Fruit fly (Drosophila melanogaster) whole organism, adult: ENCODE data around the gene Npc2f.

ENCODE experiments used
- CG11617 ChIP-seq: fragments of 200-800 bp; sonication (Bioruptor generic); optimal IDR thresholded peaks from 2 replicates; lab custom pipeline; 2017; ENCODE audit warnings: mild to moderate bottlenecking, missing biosample characterization, missing genetic modification reagents, missing genetic modification characterization
- CG12768 ChIP-seq: fragments of 200-800 bp; sonication (Bioruptor generic); optimal IDR thresholded peaks from 2 replicates; lab custom pipeline; 2017; ENCODE audit warnings: missing biosample characterization, missing genetic modification characterization, mild to moderate bottlenecking, moderate library complexity, missing genetic modification reagents
- CG14711 ChIP-seq: fragments of 200-800 bp; sonication (Bioruptor generic); optimal IDR thresholded peaks from 2 replicates; lab custom pipeline; 2018; ENCODE audit warnings: missing biosample characterization, mild to moderate bottlenecking, missing genetic modification characterization, moderate library complexity
- CG1620 ChIP-seq: fragments of 200-800 bp; sonication (Bioruptor generic); optimal IDR thresholded peaks from 2 replicates; lab custom pipeline; 2016; ENCODE audit warnings: missing biosample characterization, missing genetic modification characterization
- CG33017 ChIP-seq: fragments of 200-800 bp; sonication (Bioruptor generic); optimal IDR thresholded peaks from 2 replicates; lab custom pipeline; 2018; ENCODE audit warnings: missing biosample characterization, mild to moderate bottlenecking, missing genetic modification characterization, moderate library complexity
- CG5204 ChIP-seq: fragments of 200-800 bp; sonication (Bioruptor generic); optimal IDR thresholded peaks from 2 replicates; lab custom pipeline; 2016; ENCODE audit warnings: missing biosample characterization, missing genetic modification characterization
- CG7045 ChIP-seq: fragments of 200-800 bp; sonication (Bioruptor generic); optimal IDR thresholded peaks from 2 replicates; lab custom pipeline; 2017; ENCODE audit warnings: missing biosample characterization, mild to moderate bottlenecking, missing genetic modification characterization
- CG7101 ChIP-seq: fragments of 200-800 bp; sonication (Bioruptor generic); optimal IDR thresholded peaks from 2 replicates; lab custom pipeline; 2018; ENCODE audit warnings: missing biosample characterization, mild to moderate bottlenecking, missing genetic modification characterization, moderate library complexity
- Clk ChIP-seq: fragments of 200-800 bp; sonication (Bioruptor generic); optimal IDR thresholded peaks from 2 replicates; lab custom pipeline; 2017; ENCODE audit warnings: missing biosample characterization, missing genetic modification characterization
- Crg-1 ChIP-seq: fragments of 200-800 bp; sonication (Bioruptor generic); optimal IDR thresholded peaks from 2 replicates; lab custom pipeline; 2016; ENCODE audit warnings: missing biosample characterization, missing genetic modification characterization
- Hr96 ChIP-seq: fragments of 200-800 bp; sonication (Bioruptor generic); optimal IDR thresholded peaks from 2 replicates; lab custom pipeline; 2016; ENCODE audit warnings: missing biosample characterization, missing genetic modification characterization
- Mnt ChIP-seq: fragments of 200-800 bp; sonication (Bioruptor generic); optimal IDR thresholded peaks from 2 replicates; lab custom pipeline; 2016; ENCODE audit warnings: missing biosample characterization, mild to moderate bottlenecking, missing genetic modification characterization
- bab1 ChIP-seq: fragments of 200-800 bp; sonication (Bioruptor generic); optimal IDR thresholded peaks from 3 replicates; lab custom pipeline; 2019; ENCODE audit warnings: missing biosample characterization, mild to moderate bottlenecking, missing genetic modification characterization, moderate library complexity
- cic ChIP-seq: fragments of 200-800 bp; sonication (Bioruptor generic); optimal IDR thresholded peaks from 2 replicates; lab custom pipeline; 2017; ENCODE audit warnings: missing biosample characterization, mild to moderate bottlenecking, missing genetic modification characterization, moderate library complexity
- cnc ChIP-seq, 2 experiments: fragments of >200 bp; optimal IDR thresholded peaks; 2 replicates each; lab custom pipeline; 2017
- kay ChIP-seq: fragments of 200-800 bp; sonication (Bioruptor generic); peaks from one replicate; lab custom pipeline; 2016; ENCODE audit warnings: missing biosample characterization, missing genetic modification characterization, borderline replicate concordance
- ovo ChIP-seq: fragments of 200-800 bp; sonication (Bioruptor generic); optimal IDR thresholded peaks from 2 replicates; lab custom pipeline; 2016; ENCODE audit warnings: missing biosample characterization, missing genetic modification characterization
- pad ChIP-seq: fragments of 200-800 bp; sonication (Bioruptor generic); optimal IDR thresholded peaks from 3 replicates; lab custom pipeline; 2017; ENCODE audit warnings: missing biosample characterization, missing genetic modification characterization, mild to moderate bottlenecking, moderate library complexity, missing genetic modification reagents
- tj ChIP-seq: fragments of 200-800 bp; sonication (Bioruptor generic); optimal IDR thresholded peaks from 3 replicates; lab custom pipeline; 2017; ENCODE audit warnings: missing biosample characterization, mild to moderate bottlenecking, missing genetic modification characterization, moderate library complexity
- toe ChIP-seq: fragments of 200-800 bp; sonication (Bioruptor generic); optimal IDR thresholded peaks from 2 replicates; lab custom pipeline; 2016; ENCODE audit warnings: missing biosample characterization, missing genetic modification characterization

The Npc2f gene

DNA sequence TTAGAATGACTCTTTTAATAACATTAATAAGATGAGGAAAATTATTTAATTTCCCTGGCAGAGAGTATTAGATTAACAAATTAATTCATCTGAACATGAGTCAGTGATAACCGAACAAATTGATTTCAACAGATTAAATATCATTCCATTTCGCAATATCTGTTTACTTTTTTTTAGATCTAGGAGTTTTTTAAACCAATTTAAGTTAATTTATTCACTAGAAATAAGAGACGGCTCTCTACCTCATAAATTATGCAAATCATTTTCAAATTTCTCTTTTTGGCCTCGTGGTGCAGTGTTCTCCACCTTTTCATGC is 24.7 kb upstream of the Npc2f start, which contains the start of gene Root:
TSS of gene Root (plus strand) at position 217 of the 316 bp plus-strand sequence.
- no peak for TF ChIP-seq CG33017 (tag; lab: Kevin White, UChicago)
- no peak for TF ChIP-seq CG11617 (GFP tag; lab: Kevin White, UChicago)
- no peak for TF ChIP-seq tj (GFP tag; lab: Kevin White, UChicago)
- TF ChIP-seq CG14711 (tag; lab: Kevin White, UChicago) = no peak
- no peak for TF ChIP-seq CG7045
- no peak for TF ChIP-seq kay
- no peak for TF ChIP-seq CG5204 (GFP tag; lab: Kevin White, UChicago)
- TF ChIP-seq pad = no peak
- TF ChIP-seq toe (GFP tag; lab: Kevin White, UChicago) = no peak
- TF ChIP-seq Mnt (GFP tag; lab: Kevin White, UChicago) = no peak
- TF ChIP-seq CG7101 (tag; lab: Kevin White, UChicago) = no peak
- no peak for TF ChIP-seq ovo (GFP tag; lab: Kevin White, UChicago)
- TF ChIP-seq CG12768 (GFP tag; lab: Kevin White, UChicago) = no peak
- TF ChIP-seq bab1 = no peak
- no peak for TF ChIP-seq Hr96 (GFP tag; lab: Kevin White, UChicago)
- TF ChIP-seq cnc (optimal IDR thresholded peaks at IDR 0.05; lab: Kevin White, UChicago) = no peak
- no peak for TF ChIP-seq cic (GFP tag; lab: Kevin White, UChicago)

- TF ChIP-seq Hr96 (GFP tag; lab: Kevin White, UChicago) (peak; percentile 27), CG7101 (tag; lab: Kevin White, UChicago) (peak; percentile 18), cic (GFP tag; lab: Kevin White, UChicago) (peak; percentile 14), Mnt (GFP tag; lab: Kevin White, UChicago) (no peak), Clk (GFP tag; lab: Kevin White, UChicago) (no peak), CG5204 (GFP tag; lab: Kevin White, UChicago) (peak; percentile 13), kay (no peak), toe (GFP tag; lab: Kevin White, UChicago) (no peak), CG7045 (no peak), CG11617 (GFP tag; lab: Kevin White, UChicago) (peak; percentile 10)
Observed at dm6 chr3R:24116180-24116579, 21.5 kb upstream of the Npc2f start, which contains the start of gene CG13607. Gene CG13607, minus strand, starts transcription at chr3R:24116322.

DNA sequence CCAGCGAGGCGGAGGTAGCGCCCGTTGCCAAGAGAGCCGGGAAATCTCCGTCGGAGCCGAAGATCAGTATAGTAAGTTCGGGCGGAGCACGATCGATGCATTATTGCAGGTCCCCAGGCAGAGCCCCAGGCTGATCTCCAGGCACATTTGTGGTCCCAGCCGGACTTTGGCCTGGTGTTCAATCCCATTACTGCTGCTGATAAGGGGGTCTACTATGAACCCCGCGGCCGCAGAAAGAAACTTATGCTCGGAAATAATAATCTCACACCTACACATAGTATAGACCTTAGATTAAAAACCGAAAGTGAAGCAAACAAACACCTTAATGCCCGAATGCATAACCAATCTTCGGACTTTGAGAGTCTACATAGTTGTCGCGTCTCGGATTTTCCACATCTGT is 20.7 kb upstream of the Npc2f start:
- TF ChIP-seq CG12768 (GFP tag; lab: Kevin White, UChicago) (no peak), Crg-1 (no peak), Mnt (GFP tag; lab: Kevin White, UChicago) (no peak), CG5204 (GFP tag; lab: Kevin White, UChicago) (no peak), cnc (optimal IDR thresholded peaks at IDR 0.05; lab: Kevin White, UChicago) (no peak), pad (no peak), CG1620 (GFP tag; lab: Kevin White, UChicago) (no peak), CG14711 (tag; lab: Kevin White, UChicago) (no peak), Hr96 (GFP tag; lab: Kevin White, UChicago) (no peak), CG11617 (GFP tag; lab: Kevin White, UChicago) (no peak), tj (GFP tag; lab: Kevin White, UChicago) (no peak), ovo (GFP tag; lab: Kevin White, UChicago) (no peak), toe (GFP tag; lab: Kevin White, UChicago) (no peak), CG33017 (tag; lab: Kevin White, UChicago) (no peak), bab1 (no peak)

DNA sequence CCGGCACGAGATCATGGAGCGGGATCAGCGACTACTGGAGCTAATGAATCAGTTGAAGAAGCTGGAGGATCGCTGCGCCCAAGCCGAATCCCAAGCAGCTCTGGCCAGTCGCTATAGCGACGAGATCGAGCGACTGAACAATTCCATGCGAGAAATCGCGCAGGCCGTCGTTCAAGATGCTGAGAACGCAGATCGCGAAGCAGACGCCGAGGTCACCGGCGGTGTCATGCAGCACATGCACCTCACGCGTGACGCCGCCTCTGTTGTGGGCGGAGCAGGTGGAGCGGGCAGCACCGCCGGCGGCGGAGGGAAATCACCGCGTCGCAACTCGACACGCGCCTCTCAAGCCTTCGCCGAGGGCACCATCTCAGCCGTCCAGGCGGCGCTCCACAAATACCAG is 16.0 kb upstream of the Npc2f start:
- no peak for TF ChIP-seq CG5204 (GFP tag; lab: Kevin White, UChicago)
- TF ChIP-seq bab1 = no peak
- no peak for TF ChIP-seq CG7045
- no peak for TF ChIP-seq cnc (optimal IDR thresholded peaks at IDR 0.05; lab: Kevin White, UChicago)
- no peak for TF ChIP-seq Mnt (GFP tag; lab: Kevin White, UChicago)
- no peak for TF ChIP-seq kay
- no peak for TF ChIP-seq Hr96 (GFP tag; lab: Kevin White, UChicago)
- no peak for TF ChIP-seq CG33017 (tag; lab: Kevin White, UChicago)
- TF ChIP-seq CG12768 (GFP tag; lab: Kevin White, UChicago) = no peak
- no peak for TF ChIP-seq Crg-1
- TF ChIP-seq toe (GFP tag; lab: Kevin White, UChicago) = no peak
- no peak for TF ChIP-seq CG11617 (GFP tag; lab: Kevin White, UChicago)
- no peak for TF ChIP-seq cic (GFP tag; lab: Kevin White, UChicago)
- TF ChIP-seq ovo (GFP tag; lab: Kevin White, UChicago) = no peak
- no peak for TF ChIP-seq CG1620 (GFP tag; lab: Kevin White, UChicago)
- no peak for TF ChIP-seq CG14711 (tag; lab: Kevin White, UChicago)
- no peak for TF ChIP-seq Clk (GFP tag; lab: Kevin White, UChicago)
- no peak for TF ChIP-seq tj (GFP tag; lab: Kevin White, UChicago)
- no peak for TF ChIP-seq pad

dm6 chr3R:24122369-24122768 is 15.3 kb upstream of the Npc2f start:
- TF ChIP-seq toe (GFP tag; lab: Kevin White, UChicago) (no peak), Clk (GFP tag; lab: Kevin White, UChicago) (no peak), Crg-1 (no peak), pad (no peak), bab1 (no peak), CG33017 (tag; lab: Kevin White, UChicago) (no peak), CG5204 (GFP tag; lab: Kevin White, UChicago) (no peak), Mnt (GFP tag; lab: Kevin White, UChicago) (no peak), CG14711 (tag; lab: Kevin White, UChicago) (no peak), Hr96 (GFP tag; lab: Kevin White, UChicago) (no peak), CG1620 (GFP tag; lab: Kevin White, UChicago) (no peak), CG11617 (GFP tag; lab: Kevin White, UChicago) (no peak), tj (GFP tag; lab: Kevin White, UChicago) (no peak), kay (no peak)

dm6 chr3R:24130080-24130479 is 7.6 kb upstream of the Npc2f start, which contains the start of the genes GatB and Tsc1:
Gene GatB, minus strand, starts transcription at chr3R:24130255.
Gene Tsc1, plus strand, starts transcription at chr3R:24130307.
- TF ChIP-seq CG7045 (no peak), kay (no peak), Clk (GFP tag; lab: Kevin White, UChicago) (no peak), Hr96 (GFP tag; lab: Kevin White, UChicago) (no peak), tj (GFP tag; lab: Kevin White, UChicago) (peak; percentile 21), CG1620 (GFP tag; lab: Kevin White, UChicago) (no peak), bab1 (peak; percentile 62), CG5204 (GFP tag; lab: Kevin White, UChicago) (no peak), cic (GFP tag; lab: Kevin White, UChicago) (peak; percentile 14), CG33017 (tag; lab: Kevin White, UChicago) (no peak), CG7101 (tag; lab: Kevin White, UChicago) (no peak), Mnt (GFP tag; lab: Kevin White, UChicago) (no peak), CG14711 (tag; lab: Kevin White, UChicago) (no peak), pad (no peak), CG11617 (GFP tag; lab: Kevin White, UChicago) (no peak)
